Fruit fly (Drosophila melanogaster): ENCODE results near the gene Drsl2.
A peak's percentile ranks its signal among the peaks of the same experiment; 100 is the strongest.

Gene Drsl2

dm6 chr3L:3336368-3337164, 22.4 kb downstream of the Drsl2 start, which contains the start of the genes Drsl6 and kst:
Gene Drsl6, minus strand, starts transcription at chr3L:3336418.
Gene kst, plus strand, starts transcription at chr3L:3336860.
- TF ChIP-seq Ets98B (GFP tag; IDR thresholded peaks at IDR 0.05) (peak; percentile 55; the same call in 1 of the 2 replicates), D1 (tag; optimal IDR thresholded peaks at IDR 0.05) (no peak), CG32121 (GFP tag; IDR thresholded peaks at IDR 0.05) (peak; percentile 32; the same call in 1 of the 2 replicates), CG14655 (GFP tag; optimal IDR thresholded peaks at IDR 0.05) (no peak), CG17806 (tag; optimal IDR thresholded peaks at IDR 0.05) (peak; percentile 32), fd96Ca (GFP tag; IDR thresholded peaks at IDR 0.05) (peak; percentile 33; the same call in 1 of the 3 replicates), CG12605 (GFP tag; IDR thresholded peaks at IDR 0.05) (peak; percentile 82), CG9948 (tag; optimal IDR thresholded peaks at IDR 0.05) (peak; percentile 17), gl (tag; optimal IDR thresholded peaks at IDR 0.05) (peak; percentile 64), CG4496 (GFP tag; IDR thresholded peaks at IDR 0.05) (peak; percentile 69), rn (GFP tag; IDR thresholded peaks at IDR 0.05) (peak; percentile 38; the same call in 1 of the 2 replicates), CG8301 (tag; optimal IDR thresholded peaks at IDR 0.05) (no peak), CG15710 (tag; optimal IDR thresholded peaks at IDR 0.05) (peak; percentile 48)

dm6 chr3L:3337345-3337928, 23.3 kb downstream of the Drsl2 start:
- peak; percentile 17 for TF ChIP-seq EcR (GFP tag; optimal IDR thresholded peaks at IDR 0.05)
- TF ChIP-seq Pif1B (GFP tag; optimal IDR thresholded peaks at IDR 0.05): no peak
- no peak for TF ChIP-seq CG4496 (GFP tag; IDR thresholded peaks at IDR 0.05)

dm6 chr3L:3338028-3338855, 24.1 kb downstream of the Drsl2 start:
- TF ChIP-seq Ets98B (GFP tag; IDR thresholded peaks at IDR 0.05) (no peak), CG4496 (GFP tag; IDR thresholded peaks at IDR 0.05) (no peak; the same call in 2 of the 3 replicates), CG13204 (GFP tag; optimal IDR thresholded peaks at IDR 0.05) (peak; percentile 35), EcR (GFP tag; optimal IDR thresholded peaks at IDR 0.05) (peak; percentile 70), CG17806 (tag; optimal IDR thresholded peaks at IDR 0.05) (peak; percentile 43), CG14655 (GFP tag; optimal IDR thresholded peaks at IDR 0.05) (no peak), Pif1B (GFP tag; optimal IDR thresholded peaks at IDR 0.05) (no peak), CG8159 (tag; optimal IDR thresholded peaks at IDR 0.05) (peak; percentile 62), Pif1A (GFP tag; optimal IDR thresholded peaks at IDR 0.05) (no peak), CG8301 (tag; optimal IDR thresholded peaks at IDR 0.05) (peak; percentile 27), fd96Ca (GFP tag; IDR thresholded peaks at IDR 0.05) (no peak), CG32121 (GFP tag; IDR thresholded peaks at IDR 0.05) (no peak), gl (tag; optimal IDR thresholded peaks at IDR 0.05) (no peak), CG34367 (tag; optimal IDR thresholded peaks at IDR 0.05) (peak; percentile 31), rn (GFP tag; IDR thresholded peaks at IDR 0.05) (no peak), CG9948 (tag; optimal IDR thresholded peaks at IDR 0.05) (peak; percentile 55), Snoo (tag; optimal IDR thresholded peaks at IDR 0.05) (no peak), CG12605 (GFP tag; IDR thresholded peaks at IDR 0.05) (no peak), CG15710 (tag; optimal IDR thresholded peaks at IDR 0.05) (peak; percentile 70), D1 (tag; optimal IDR thresholded peaks at IDR 0.05) (no peak), CG10348 (GFP tag; IDR thresholded peaks at IDR 0.05) (no peak)

dm6 chr3L:3338882-3339590, 24.9 kb downstream of the Drsl2 start:
- peak; percentile 89 for TF ChIP-seq CG14655 (GFP tag; optimal IDR thresholded peaks at IDR 0.05)
- TF ChIP-seq CG8301 (tag; optimal IDR thresholded peaks at IDR 0.05): peak; percentile 83
- TF ChIP-seq fd96Ca (GFP tag; IDR thresholded peaks at IDR 0.05): peak; percentile 39; the same call in 2 of the 3 replicates
- TF ChIP-seq CG15710 (tag; optimal IDR thresholded peaks at IDR 0.05): peak; percentile 65
- no peak for TF ChIP-seq EcR (GFP tag; optimal IDR thresholded peaks at IDR 0.05)
- TF ChIP-seq CG4496 (GFP tag; IDR thresholded peaks at IDR 0.05): peak; percentile 33; the same call in 1 of the 3 replicates
- no peak for TF ChIP-seq CG10348 (GFP tag; IDR thresholded peaks at IDR 0.05)
- TF ChIP-seq Pif1B (GFP tag; optimal IDR thresholded peaks at IDR 0.05): peak; percentile 17
- TF ChIP-seq CG34367 (tag; optimal IDR thresholded peaks at IDR 0.05): peak; percentile 11
- TF ChIP-seq rn (GFP tag; IDR thresholded peaks at IDR 0.05): no peak
- TF ChIP-seq Pif1A (GFP tag; optimal IDR thresholded peaks at IDR 0.05): peak; percentile 55
- TF ChIP-seq CG9948 (tag; optimal IDR thresholded peaks at IDR 0.05): peak; percentile 63
- peak; percentile 53 for TF ChIP-seq gl (tag; optimal IDR thresholded peaks at IDR 0.05)
- TF ChIP-seq CG13204 (GFP tag; optimal IDR thresholded peaks at IDR 0.05): no peak
- peak; percentile 78 for TF ChIP-seq CG17806 (tag; optimal IDR thresholded peaks at IDR 0.05)
- peak; percentile 83 for TF ChIP-seq CG8159 (tag; optimal IDR thresholded peaks at IDR 0.05)
- no peak for TF ChIP-seq Snoo (tag; optimal IDR thresholded peaks at IDR 0.05)
- peak; percentile 66 for TF ChIP-seq CG12605 (GFP tag; IDR thresholded peaks at IDR 0.05)
- TF ChIP-seq D1 (tag; optimal IDR thresholded peaks at IDR 0.05): no peak
- peak; percentile 55 for TF ChIP-seq CG32121 (GFP tag; IDR thresholded peaks at IDR 0.05)
- TF ChIP-seq Ets98B (GFP tag; IDR thresholded peaks at IDR 0.05): peak; percentile 47

Measured in whole organism, pupa.